Worm (Caenorhabditis elegans) whole organism, young adult: Measurements from ENCODE around the gene Y102F5A.1.

Source experiments
- B0019.2 ChIP-seq: fragments of 200-800 bp; sonication (Bioruptor generic); conservative IDR thresholded peaks from 2 replicates; pipeline ENCODE4 v1.3.6; 2022; ENCODE audit warnings: missing genetic modification reagents, missing genetic modification characterization, missing compliant biosample characterization
- C06A6.2 ChIP-seq: fragments of 200-800 bp; sonication (Bioruptor generic); conservative IDR thresholded peaks from 2 replicates; pipeline ENCODE4 v1.3.6; 2022; ENCODE audit warnings: missing genetic modification characterization, missing compliant biosample characterization
- F33H1.4 ChIP-seq: fragments of 200-800 bp; sonication (Bioruptor generic); IDR thresholded peaks from 2 replicates; pipeline ENCODE4 v1.3.6; 2022; ENCODE audit warnings: missing genetic modification reagents, missing genetic modification characterization, missing compliant biosample characterization
- F39B2.1 ChIP-seq: fragments of 200-800 bp; sonication (Bioruptor generic); IDR thresholded peaks from 2 replicates; pipeline ENCODE4 v1.3.6; 2022; ENCODE audit warnings: missing genetic modification reagents, missing genetic modification characterization, missing compliant biosample characterization
- F49E8.2 ChIP-seq: sonication (generic microtip); optimal IDR thresholded peaks from 3 replicates; lab custom pipeline; 2017; ENCODE audit warnings: missing genetic modification characterization, mild to moderate bottlenecking, missing compliant biosample characterization, antibody characterized with exemption, moderate library complexity; ENCODE audit not compliant: insufficient read depth
- F55B11.4 ChIP-seq: sonication (generic microtip); optimal IDR thresholded peaks from 2 replicates; lab custom pipeline; 2016; ENCODE audit warnings: missing compliant biosample characterization, missing genetic modification characterization, borderline replicate concordance; ENCODE audit not compliant: insufficient read depth
- K11D2.4 ChIP-seq: fragments of 200-800 bp; sonication (Bioruptor generic); IDR thresholded peaks from 2 replicates; pipeline ENCODE4 v1.3.6; 2022; ENCODE audit warnings: missing genetic modification reagents, missing genetic modification characterization, missing compliant biosample characterization
- K12H6.12 ChIP-seq: fragments of 200-800 bp; sonication (Bioruptor generic); optimal IDR thresholded peaks from 2 replicates; lab custom pipeline; 2018; ENCODE audit warnings: mild to moderate bottlenecking, missing genetic modification characterization, missing compliant biosample characterization
- T26A5.8 ChIP-seq: sonication (generic microtip); optimal IDR thresholded peaks from 2 replicates; lab custom pipeline; 2016; ENCODE audit warnings: missing genetic modification characterization, missing compliant biosample characterization
- Y53F4B.3 ChIP-seq: fragments of 200-800 bp; sonication (Bioruptor generic); IDR thresholded peaks from 2 replicates; pipeline ENCODE4 v1.3.6; 2022; ENCODE audit warnings: missing genetic modification reagents, missing genetic modification characterization, missing compliant biosample characterization
- Y53G8AR.9 ChIP-seq: fragments of 200-800 bp; sonication (Bioruptor generic); conservative IDR thresholded peaks from 2 replicates; pipeline ENCODE4 v1.3.6; 2022; ENCODE audit warnings: missing genetic modification reagents, missing genetic modification characterization, missing compliant biosample characterization
- Y67H2A.10 ChIP-seq: fragments of 200-800 bp; sonication (Bioruptor generic); conservative IDR thresholded peaks from 2 replicates; pipeline ENCODE4 v1.3.6; 2022; ENCODE audit warnings: missing genetic modification reagents, missing genetic modification characterization, missing compliant biosample characterization
- ZK185.1 ChIP-seq: sonication (generic microtip); optimal IDR thresholded peaks from 2 replicates; lab custom pipeline; 2016; ENCODE audit warnings: mild to moderate bottlenecking, missing genetic modification characterization, missing compliant biosample characterization; ENCODE audit not compliant: poor library complexity, severe bottlenecking
- aptf-3 ChIP-seq: fragments of 200-800 bp; sonication (Bioruptor generic); IDR thresholded peaks from 2 replicates; pipeline ENCODE4 v1.3.6; 2022; ENCODE audit warnings: missing genetic modification characterization, missing compliant biosample characterization
- attf-3 ChIP-seq: fragments of 200-800 bp; sonication (Bioruptor generic); conservative IDR thresholded peaks from 2 replicates; pipeline ENCODE4 v1.3.6; 2022; ENCODE audit warnings: missing genetic modification reagents, missing genetic modification characterization, missing compliant biosample characterization
- bed-1 ChIP-seq: fragments of 200-800 bp; sonication (Bioruptor generic); IDR thresholded peaks from 2 replicates; pipeline ENCODE4 v1.3.6; 2022; ENCODE audit warnings: missing genetic modification reagents, missing genetic modification characterization, missing compliant biosample characterization
- bed-2 ChIP-seq: fragments of 200-800 bp; sonication (Bioruptor generic); IDR thresholded peaks from 2 replicates; pipeline ENCODE4 v1.3.6; 2022; ENCODE audit warnings: missing genetic modification reagents, missing genetic modification characterization, missing compliant biosample characterization
- cebp-2 ChIP-seq: fragments of 200-800 bp; sonication (Bioruptor generic); IDR thresholded peaks from 2 replicates; pipeline ENCODE4 v1.3.6; 2022; ENCODE audit warnings: missing genetic modification characterization, missing compliant biosample characterization
- ceh-100 ChIP-seq: fragments of 200-800 bp; sonication (Bioruptor generic); IDR thresholded peaks from 2 replicates; pipeline ENCODE4 v1.3.6; 2022; ENCODE audit warnings: missing genetic modification reagents, missing genetic modification characterization, missing compliant biosample characterization
- ceh-79 ChIP-seq: sonication (generic microtip); optimal IDR thresholded peaks from 2 replicates; lab custom pipeline; 2017; ENCODE audit warnings: mild to moderate bottlenecking, missing genetic modification characterization, missing compliant biosample characterization
- efl-1 ChIP-seq: fragments of 150-350 bp; optimal IDR thresholded peaks from 2 replicates; lab custom pipeline; 2014; ENCODE audit warnings: missing biosample characterization, missing genetic modification reagents, missing genetic modification characterization
- egl-18 ChIP-seq: fragments of 200-800 bp; sonication (Bioruptor generic); IDR thresholded peaks from 2 replicates; pipeline ENCODE4 v1.3.6; 2022; ENCODE audit warnings: missing genetic modification reagents, missing genetic modification characterization, missing compliant biosample characterization
- egrh-3 ChIP-seq: fragments of 200-800 bp; sonication (Bioruptor generic); IDR thresholded peaks from 2 replicates; pipeline ENCODE4 v1.3.6; 2022; ENCODE audit warnings: missing genetic modification reagents, missing genetic modification characterization, missing compliant biosample characterization
- ekl-4 ChIP-seq: fragments of 200-800 bp; sonication (Bioruptor generic); IDR thresholded peaks from 2 replicates; pipeline ENCODE4 v1.3.6; 2022; ENCODE audit warnings: missing genetic modification reagents, missing genetic modification characterization, missing compliant biosample characterization
- fkh-3 ChIP-seq: sonication (generic microtip); optimal IDR thresholded peaks from 2 replicates; lab custom pipeline; 2016; ENCODE audit warnings: mild to moderate bottlenecking, missing genetic modification characterization, missing compliant biosample characterization
- him-1 ChIP-seq: sonication (generic microtip); optimal IDR thresholded peaks from 2 replicates; lab custom pipeline; 2016; ENCODE audit warnings: missing genotype, missing genetic modification reagents, missing genetic modification characterization, missing compliant biosample characterization
- hmg-20 ChIP-seq: fragments of 200-800 bp; sonication (Bioruptor generic); IDR thresholded peaks from 2 replicates; pipeline ENCODE4 v1.3.6; 2022; ENCODE audit warnings: missing genetic modification reagents, missing genetic modification characterization, missing compliant biosample characterization
- hrde-1 ChIP-seq: sonication (generic microtip); optimal IDR thresholded peaks from 2 replicates; lab custom pipeline; 2016; ENCODE audit warnings: missing genetic modification characterization, mild to moderate bottlenecking, missing compliant biosample characterization, moderate library complexity, missing genotype, missing genetic modification reagents, borderline replicate concordance
- let-526 ChIP-seq: fragments of 200-800 bp; sonication (Bioruptor generic); IDR thresholded peaks from 2 replicates; pipeline ENCODE4 v1.3.6; 2022; ENCODE audit warnings: missing genetic modification reagents, missing genetic modification characterization, missing compliant biosample characterization
- lin-40 ChIP-seq: sonication (generic microtip); optimal IDR thresholded peaks from 2 replicates; lab custom pipeline; 2016; ENCODE audit warnings: missing genetic modification characterization, mild to moderate bottlenecking, missing compliant biosample characterization, missing genotype, missing genetic modification reagents
- lin-54 ChIP-seq: fragments of 200-800 bp; sonication (Bioruptor generic); optimal IDR thresholded peaks from 2 replicates; lab custom pipeline; 2018; ENCODE audit warnings: mild to moderate bottlenecking, missing genetic modification characterization, missing compliant biosample characterization
- lsy-27 ChIP-seq: sonication (generic microtip); optimal IDR thresholded peaks from 2 replicates; lab custom pipeline; 2017; ENCODE audit warnings: missing genetic modification characterization, mild to moderate bottlenecking, missing compliant biosample characterization, antibody characterized with exemption, missing genotype, borderline replicate concordance; ENCODE audit not compliant: insufficient read depth
- madf-8 ChIP-seq: fragments of 200-800 bp; sonication (Bioruptor generic); conservative IDR thresholded peaks from 2 replicates; pipeline ENCODE4 v1.3.6; 2022; ENCODE audit warnings: missing genetic modification reagents, missing genetic modification characterization, missing compliant biosample characterization
- nfya-2 ChIP-seq: fragments of 200-800 bp; sonication (Bioruptor generic); IDR thresholded peaks from 2 replicates; pipeline ENCODE4 v1.3.6; 2022; ENCODE audit warnings: missing genetic modification reagents, missing genetic modification characterization, missing compliant biosample characterization
- nhr-80 ChIP-seq: sonication (generic microtip); optimal IDR thresholded peaks from 2 replicates; lab custom pipeline; 2016; ENCODE audit warnings: missing genetic modification characterization, missing compliant biosample characterization
- pbrm-1 ChIP-seq: fragments of 200-800 bp; sonication (Bioruptor generic); IDR thresholded peaks from 2 replicates; pipeline ENCODE4 v1.3.6; 2022; ENCODE audit warnings: missing genetic modification reagents, missing genetic modification characterization, missing compliant biosample characterization
- snpc-1.1 ChIP-seq: sonication (generic microtip); optimal IDR thresholded peaks from 2 replicates; lab custom pipeline; 2017; ENCODE audit warnings: missing genetic modification characterization, mild to moderate bottlenecking, missing compliant biosample characterization, antibody characterized with exemption, moderate library complexity, missing genotype, missing genetic modification reagents; ENCODE audit not compliant: insufficient read depth
- snpc-3.4 ChIP-seq: sonication (generic microtip); optimal IDR thresholded peaks from 2 replicates; lab custom pipeline; 2017; ENCODE audit warnings: missing genetic modification characterization, mild to moderate bottlenecking, missing compliant biosample characterization, antibody characterized with exemption, moderate library complexity, missing genotype, missing genetic modification reagents
- snpc-4 ChIP-seq, 5 experiments: fragments of 150-350 bp in 1 of 5; sonication (generic microtip) in 4 of 5; optimal IDR thresholded peaks; 2 replicates each; lab custom pipeline; 2014 to 2018; ENCODE audit warnings: missing genetic modification characterization in 5 of 5, missing biosample characterization in 3 of 5, antibody characterized with exemption in 2 of 5, mild to moderate bottlenecking in 2 of 5, missing compliant biosample characterization in 2 of 5, missing genotype in 2 of 5, moderate library complexity in 2 of 5, missing genetic modification reagents in 1 of 5
- somi-1 ChIP-seq: fragments of 200-800 bp; sonication (Bioruptor generic); optimal IDR thresholded peaks from 2 replicates; lab custom pipeline; 2018; ENCODE audit warnings: mild to moderate bottlenecking, missing genetic modification characterization, missing compliant biosample characterization
- xnd-1 ChIP-seq: sonication (generic microtip); optimal IDR thresholded peaks from 2 replicates; lab custom pipeline; 2016; ENCODE audit warnings: missing genotype, missing genetic modification reagents, missing genetic modification characterization, missing compliant biosample characterization
- zfh-2 ChIP-seq: fragments of 200-800 bp; sonication (Bioruptor generic); conservative IDR thresholded peaks from 2 replicates; pipeline ENCODE4 v1.3.6; 2022; ENCODE audit warnings: missing genetic modification reagents, missing genetic modification characterization, missing compliant biosample characterization
- zim-3 ChIP-seq: sonication (generic microtip); optimal IDR thresholded peaks from 2 replicates; lab custom pipeline; 2017; ENCODE audit warnings: mild to moderate bottlenecking, missing genetic modification characterization, moderate library complexity, missing compliant biosample characterization
- ztf-22 ChIP-seq: fragments of 200-800 bp; sonication (Bioruptor generic); optimal IDR thresholded peaks from 2 replicates; lab custom pipeline; 2018; ENCODE audit warnings: mild to moderate bottlenecking, missing genetic modification characterization, moderate library complexity, missing compliant biosample characterization
- ztf-25 ChIP-seq: fragments of 200-800 bp; sonication (Bioruptor generic); IDR thresholded peaks from 2 replicates; pipeline ENCODE4 v1.3.6; 2022; ENCODE audit warnings: missing genetic modification reagents, missing genetic modification characterization, missing compliant biosample characterization
- ztf-26 ChIP-seq: sonication (generic microtip); optimal IDR thresholded peaks from 2 replicates; lab custom pipeline; 2017; ENCODE audit warnings: missing genetic modification characterization, missing compliant biosample characterization
- ztf-3 ChIP-seq: fragments of 200-800 bp; sonication (Bioruptor generic); optimal IDR thresholded peaks from 2 replicates; lab custom pipeline; 2018; ENCODE audit warnings: mild to moderate bottlenecking, missing genetic modification characterization, missing compliant biosample characterization

Y102F5A.1 gene

ce11 chrX:11798057-11798555, 14.0 kb upstream of the Y102F5A.1 start, which contains the start of gene rsd-3 (continued):
- TF ChIP-seq K12H6.12 (tag; lab: Kevin White, UChicago) (no peak), ztf-25 (GFP tag; lab: Robert Waterston, UW) (no peak), K11D2.4 (GFP tag; lab: Robert Waterston, UW) (no peak), Y53G8AR.9 (GFP tag; lab: Robert Waterston, UW) (no peak), ceh-100 (GFP tag; lab: Robert Waterston, UW) (no peak), zfh-2 (peak; percentile 86), T26A5.8 (tag; lab: Kevin White, UChicago) (no peak), egl-18 (GFP tag; lab: Robert Waterston, UW) (no peak), nfya-2 (GFP tag; lab: Robert Waterston, UW) (no peak), him-1 (no peak), attf-3 (GFP tag; lab: Robert Waterston, UW) (no peak), egrh-3 (GFP tag; lab: Robert Waterston, UW) (no peak), ztf-26 (tag; lab: Kevin White, UChicago) (no peak), let-526 (no peak), F49E8.2 (tag; lab: Kevin White, UChicago) (no peak), bed-1 (GFP tag; lab: Robert Waterston, UW) (no peak), somi-1 (peak; percentile 2), ceh-79 (no peak), cebp-2 (GFP tag; lab: Robert Waterston, UW) (no peak), efl-1 (GFP tag; lab: Kevin White, UChicago) (no peak), Y53F4B.3 (GFP tag; lab: Robert Waterston, UW) (no peak), F39B2.1 (GFP tag; lab: Robert Waterston, UW) (no peak), F33H1.4 (no peak), fkh-3 (tag; lab: Kevin White, UChicago) (no peak), nhr-80 (peak; percentile 78), hmg-20 (GFP tag; lab: Robert Waterston, UW) (no peak), snpc-4 (GFP tag; optimal IDR thresholded peaks at IDR 0.05; lab: Kevin White, UChicago) (no peak), snpc-4 (tag; optimal IDR thresholded peaks at IDR 0.05; lab: Kevin White, UChicago) (peak in 1 of 4 experiments; percentile 33), xnd-1 (tag; lab: Kevin White, UChicago) (no peak), snpc-1.1 (no peak), Y67H2A.10 (GFP tag; lab: Robert Waterston, UW) (no peak), lin-54 (GFP tag; lab: Kevin White, UChicago) (no peak), madf-8 (GFP tag; lab: Robert Waterston, UW) (no peak), aptf-3 (GFP tag; lab: Robert Waterston, UW) (no peak), zim-3 (tag; lab: Kevin White, UChicago) (no peak), B0019.2 (no peak), ZK185.1 (tag; lab: Kevin White, UChicago) (peak; percentile 17), lin-40 (peak; percentile 75), ztf-22 (GFP tag; lab: Kevin White, UChicago) (no peak), ztf-3 (no peak), ekl-4 (GFP tag; lab: Robert Waterston, UW) (no peak), pbrm-1 (GFP tag; lab: Robert Waterston, UW) (no peak), C06A6.2 (GFP tag; lab: Robert Waterston, UW) (no peak), F55B11.4 (no peak), bed-2 (GFP tag; lab: Robert Waterston, UW) (no peak), snpc-3.4 (tag; lab: Kevin White, UChicago) (no peak), hrde-1 (tag; lab: Kevin White, UChicago) (no peak), lsy-27 (no peak)
